Worm (Caenorhabditis elegans) whole organism, L2 larva: ENCODE measurements around the gene F02C12.2.

Source experiments
- C34F6.9 ChIP-seq: fragments of 150-350 bp; optimal IDR thresholded peaks from 2 replicates; lab custom pipeline; 2014; ENCODE audit warnings: missing biosample characterization, missing genetic modification characterization
- F13H6.1 ChIP-seq: sonication (generic microtip); optimal IDR thresholded peaks from 2 replicates; lab custom pipeline; 2016; ENCODE audit warnings: missing genetic modification characterization, missing compliant biosample characterization
- Y55F3AM.14 ChIP-seq: fragments of 200-800 bp; sonication (Bioruptor generic); optimal IDR thresholded peaks from 2 replicates; lab custom pipeline; 2018; ENCODE audit warnings: mild to moderate bottlenecking, missing genetic modification characterization, missing compliant biosample characterization
- ZK546.5 ChIP-seq: sonication (generic microtip); optimal IDR thresholded peaks from 2 replicates; lab custom pipeline; 2017; ENCODE audit warnings: missing biosample characterization, missing genetic modification characterization
- alr-1 ChIP-seq: fragments of 150-350 bp; optimal IDR thresholded peaks from 2 replicates; lab custom pipeline; 2014; ENCODE audit warnings: missing biosample characterization, missing genetic modification characterization
- aly-2 ChIP-seq: fragments of 150-350 bp; optimal IDR thresholded peaks from 2 replicates; lab custom pipeline; 2014; ENCODE audit warnings: missing biosample characterization, missing genetic modification characterization
- ama-1 ChIP-seq: fragments of 150-350 bp; optimal IDR thresholded peaks from 2 replicates; lab custom pipeline; 2018; ENCODE audit warnings: inconsistent platforms
- blmp-1 ChIP-seq: sonication (generic microtip); optimal IDR thresholded peaks from 2 replicates; lab custom pipeline; 2017; ENCODE audit warnings: missing genetic modification characterization, mild to moderate bottlenecking, missing compliant biosample characterization, antibody characterized with exemption, moderate library complexity; ENCODE audit not compliant: insufficient read depth
- ceh-16 ChIP-seq: fragments of 150-350 bp; optimal IDR thresholded peaks from 2 replicates; lab custom pipeline; 2014; ENCODE audit warnings: missing biosample characterization, missing genetic modification characterization
- ceh-82 ChIP-seq: fragments of 150-350 bp; optimal IDR thresholded peaks from 2 replicates; lab custom pipeline; 2014; ENCODE audit warnings: missing biosample characterization, missing genetic modification characterization
- crh-2 ChIP-seq: sonication (generic microtip); optimal IDR thresholded peaks from 2 replicates; lab custom pipeline; 2017; ENCODE audit warnings: missing biosample characterization, missing genetic modification characterization
- dmd-4 ChIP-seq: sonication (generic microtip); optimal IDR thresholded peaks from 2 replicates; lab custom pipeline; 2017; ENCODE audit warnings: missing biosample characterization, missing genetic modification characterization
- egl-27 ChIP-seq: sonication (generic microtip); optimal IDR thresholded peaks from 3 replicates; lab custom pipeline; 2017; ENCODE audit warnings: missing biosample characterization, missing genetic modification reagents, missing genetic modification characterization
- elt-1 ChIP-seq: fragments of 150-350 bp; optimal IDR thresholded peaks from 2 replicates; lab custom pipeline; 2014; ENCODE audit warnings: missing biosample characterization, missing genetic modification characterization
- elt-3 ChIP-seq: sonication (generic microtip); optimal IDR thresholded peaks from 2 replicates; lab custom pipeline; 2017; ENCODE audit warnings: missing biosample characterization, missing genetic modification characterization
- fos-1 ChIP-seq: fragments of 150-350 bp; optimal IDR thresholded peaks from 2 replicates; lab custom pipeline; 2014; ENCODE audit warnings: missing biosample characterization, missing genetic modification characterization
- gmeb-1 ChIP-seq: fragments of 150-350 bp; optimal IDR thresholded peaks from 2 replicates; lab custom pipeline; 2014; ENCODE audit warnings: missing biosample characterization, missing genetic modification characterization
- lin-11 ChIP-seq: fragments of 150-350 bp; sonication (generic microtip); optimal IDR thresholded peaks from 2 replicates; lab custom pipeline; 2014; ENCODE audit warnings: missing biosample characterization, missing genetic modification characterization, inconsistent platforms, mixed read lengths
- lin-13 ChIP-seq: fragments of 150-350 bp; optimal IDR thresholded peaks from 2 replicates; lab custom pipeline; 2014; ENCODE audit warnings: missing biosample characterization, missing genetic modification reagents, missing genetic modification characterization
- lin-39 ChIP-seq: fragments of 150-350 bp; optimal IDR thresholded peaks from 2 replicates; lab custom pipeline; 2014; ENCODE audit warnings: missing biosample characterization, missing genetic modification reagents, missing genetic modification characterization
- lsy-2 ChIP-seq, 2 experiments: fragments of 150-350 bp in 1 of 2; sonication (generic microtip) in 1 of 2; optimal IDR thresholded peaks; 2 replicates each; lab custom pipeline; 2014 to 2017; ENCODE audit warnings: missing biosample characterization in 2 of 2, missing genetic modification characterization in 2 of 2
- mab-5 ChIP-seq: fragments of 150-350 bp; optimal IDR thresholded peaks from 2 replicates; lab custom pipeline; 2014; ENCODE audit warnings: missing biosample characterization, missing genetic modification characterization
- mbf-1 ChIP-seq: sonication (generic microtip); optimal IDR thresholded peaks from 2 replicates; lab custom pipeline; 2017; ENCODE audit warnings: missing biosample characterization, missing genetic modification characterization
- mdl-1 ChIP-seq, 2 experiments: fragments of 150-350 bp in 1 of 2; sonication (generic microtip) in 1 of 2; optimal IDR thresholded peaks; 2 replicates each; lab custom pipeline; 2017; ENCODE audit warnings: missing biosample characterization in 2 of 2, missing genetic modification characterization in 2 of 2
- nhr-10 ChIP-seq: sonication (generic microtip); optimal IDR thresholded peaks from 2 replicates; lab custom pipeline; 2017; ENCODE audit warnings: missing biosample characterization, missing genetic modification characterization
- nhr-11 ChIP-seq: fragments of 150-350 bp; optimal IDR thresholded peaks from 2 replicates; lab custom pipeline; 2014; ENCODE audit warnings: missing biosample characterization, missing genetic modification characterization
- nhr-12 ChIP-seq: fragments of 150-350 bp; optimal IDR thresholded peaks from 2 replicates; lab custom pipeline; 2014; ENCODE audit warnings: missing biosample characterization, missing genetic modification characterization
- nhr-129 ChIP-seq: fragments of 150-350 bp; optimal IDR thresholded peaks from 2 replicates; lab custom pipeline; 2014; ENCODE audit warnings: missing biosample characterization, missing genetic modification characterization
- nhr-21 ChIP-seq: fragments of 150-350 bp; optimal IDR thresholded peaks from 2 replicates; lab custom pipeline; 2014; ENCODE audit warnings: missing biosample characterization, missing genetic modification characterization
- nhr-23 ChIP-seq: fragments of 150-350 bp; optimal IDR thresholded peaks from 2 replicates; lab custom pipeline; 2014; ENCODE audit warnings: missing biosample characterization, missing genetic modification reagents, missing genetic modification characterization
- nhr-237 ChIP-seq: fragments of 150-350 bp; optimal IDR thresholded peaks from 2 replicates; lab custom pipeline; 2014; ENCODE audit warnings: missing biosample characterization, missing genetic modification characterization
- nhr-25 ChIP-seq: fragments of 150-350 bp; sonication (generic microtip); optimal IDR thresholded peaks from 3 replicates; lab custom pipeline; 2014; ENCODE audit warnings: missing biosample characterization, missing genetic modification characterization
- nhr-6 ChIP-seq: fragments of 150-350 bp; optimal IDR thresholded peaks from 2 replicates; lab custom pipeline; 2014; ENCODE audit warnings: missing biosample characterization, missing genetic modification characterization
- nhr-77 ChIP-seq: fragments of 150-350 bp; optimal IDR thresholded peaks from 2 replicates; lab custom pipeline; 2014; ENCODE audit warnings: missing biosample characterization, missing genetic modification characterization
- peb-1 ChIP-seq: fragments of 150-350 bp; optimal IDR thresholded peaks from 2 replicates; lab custom pipeline; 2014; ENCODE audit warnings: missing biosample characterization, missing genetic modification characterization
- sem-4 ChIP-seq: fragments of 150-350 bp; optimal IDR thresholded peaks from 2 replicates; lab custom pipeline; 2014; ENCODE audit warnings: missing biosample characterization, missing genetic modification reagents, missing genetic modification characterization
- skn-1 ChIP-seq: sonication (generic microtip); optimal IDR thresholded peaks from 2 replicates; lab custom pipeline; 2017; ENCODE audit warnings: missing biosample characterization, missing genetic modification characterization
- sma-3 ChIP-seq: sonication (generic microtip); optimal IDR thresholded peaks from 2 replicates; lab custom pipeline; 2016; ENCODE audit warnings: missing genetic modification reagents, missing genetic modification characterization, missing compliant biosample characterization
- sma-9 ChIP-seq, 2 experiments: fragments of 150-350 bp in 1 of 2; sonication (generic microtip) in 1 of 2; optimal IDR thresholded peaks; 2 replicates each; lab custom pipeline; 2014 to 2016; ENCODE audit warnings: missing genetic modification characterization in 2 of 2, mild to moderate bottlenecking in 1 of 2, missing biosample characterization in 1 of 2, missing compliant biosample characterization in 1 of 2, missing genetic modification reagents in 1 of 2, moderate library complexity in 1 of 2
- unc-39 ChIP-seq: fragments of 150-350 bp; optimal IDR thresholded peaks from 2 replicates; lab custom pipeline; 2014; ENCODE audit warnings: missing biosample characterization, missing genetic modification characterization
- unc-55 ChIP-seq: fragments of 150-350 bp; sonication (generic microtip); optimal IDR thresholded peaks from 3 replicates; lab custom pipeline; 2014; ENCODE audit warnings: missing biosample characterization, missing genetic modification reagents, missing genetic modification characterization
- unc-62 ChIP-seq: fragments of 150-350 bp; optimal IDR thresholded peaks from 2 replicates; lab custom pipeline; 2014; ENCODE audit warnings: missing biosample characterization, missing genetic modification reagents, missing genetic modification characterization
- zag-1 ChIP-seq: fragments of 150-350 bp; optimal IDR thresholded peaks from 2 replicates; lab custom pipeline; 2014; ENCODE audit warnings: missing biosample characterization, missing genetic modification characterization
- ztf-1 ChIP-seq: fragments of 200-800 bp; sonication (Bioruptor generic); conservative IDR thresholded peaks from 2 replicates; pipeline ENCODE4 v1.3.6; 2022; ENCODE audit warnings: missing genetic modification characterization, missing compliant biosample characterization
- ztf-11 ChIP-seq: sonication (generic microtip); optimal IDR thresholded peaks from 2 replicates; lab custom pipeline; 2017; ENCODE audit warnings: missing biosample characterization, missing genetic modification characterization
- ztf-4 ChIP-seq: fragments of 150-350 bp; optimal IDR thresholded peaks from 2 replicates; lab custom pipeline; 2014; ENCODE audit warnings: missing biosample characterization, missing genetic modification characterization

The F02C12.2 gene

ce11 chrX:13349230-13350122 lies 49.6 kb downstream of the F02C12.2 start:
- TF ChIP-seq unc-62 (GFP tag; lab: Kevin White, UChicago) = peak; percentile 17
- TF ChIP-seq ama-1 (lab: Kevin White, UChicago) = peak; percentile 88
- peak; percentile 71 for TF ChIP-seq lin-13 (GFP tag; lab: Kevin White, UChicago)
- no peak for TF ChIP-seq lin-39 (tag; lab: Kevin White, UChicago)
- TF ChIP-seq F13H6.1 (tag; lab: Kevin White, UChicago) = peak; percentile 37
- peak; percentile 71 for TF ChIP-seq Y55F3AM.14 (GFP tag; lab: Kevin White, UChicago)
- TF ChIP-seq ZK546.5 = no peak
- TF ChIP-seq lsy-2 (tag; optimal IDR thresholded peaks at IDR 0.05; lab: Kevin White, UChicago) = peak in 1 of 2 experiments; percentile 66
- peak; percentile 84 for TF ChIP-seq nhr-21 (tag; lab: Kevin White, UChicago)
- TF ChIP-seq ztf-1 (GFP tag; lab: Robert Waterston, UW) = 0 out of 2 replicates have a peak, but pooled peaks have one; percentile 28
- TF ChIP-seq crh-2 = peak; percentile 72
- TF ChIP-seq elt-3 = no peak
- TF ChIP-seq ztf-4 = peak; percentile 71
- no peak for TF ChIP-seq ceh-82 (tag; lab: Kevin White, UChicago)
- no peak for TF ChIP-seq unc-55 (GFP tag; lab: Kevin White, UChicago)
- peak; percentile 21 for TF ChIP-seq sem-4 (tag; lab: Kevin White, UChicago)
- peak; percentile 63 for TF ChIP-seq nhr-11 (tag; lab: Kevin White, UChicago)
- peak; percentile 62 for TF ChIP-seq nhr-25
- TF ChIP-seq sma-3 = peak; percentile 73
- peak; percentile 52 for TF ChIP-seq sma-9 (GFP tag; optimal IDR thresholded peaks at IDR 0.05; lab: Kevin White, UChicago)
- TF ChIP-seq sma-9 (tag; optimal IDR thresholded peaks at IDR 0.05; lab: Kevin White, UChicago) = no peak
- no peak for TF ChIP-seq ztf-11

- TF ChIP-seq crh-2 (peak; percentile 93), nhr-25 (no peak), ama-1 (lab: Kevin White, UChicago) (no peak), lin-13 (GFP tag; lab: Kevin White, UChicago) (no peak), elt-3 (no peak), ceh-16 (tag; lab: Kevin White, UChicago) (no peak), sem-4 (tag; lab: Kevin White, UChicago) (no peak), nhr-11 (tag; lab: Kevin White, UChicago) (no peak), C34F6.9 (tag; lab: Kevin White, UChicago) (peak; percentile 55), nhr-237 (tag; lab: Kevin White, UChicago) (no peak), ztf-1 (GFP tag; lab: Robert Waterston, UW) (no peak), fos-1 (peak; percentile 33), lsy-2 (tag; optimal IDR thresholded peaks at IDR 0.05; lab: Kevin White, UChicago) (peak in 1 of 2 experiments; percentile 73), nhr-129 (tag; lab: Kevin White, UChicago) (peak; percentile 96), gmeb-1 (tag; lab: Kevin White, UChicago) (peak; percentile 51), elt-1 (tag; lab: Kevin White, UChicago) (no peak), mdl-1 (tag; optimal IDR thresholded peaks at IDR 0.05; lab: Kevin White, UChicago) (peak in 1 of 2 experiments; percentile 39), egl-27 (tag; lab: Kevin White, UChicago) (no peak), nhr-77 (tag; lab: Kevin White, UChicago) (no peak), aly-2 (tag; lab: Kevin White, UChicago) (no peak), unc-39 (tag; lab: Kevin White, UChicago) (no peak), peb-1 (tag; lab: Kevin White, UChicago) (no peak), mab-5 (no peak), nhr-10 (tag; lab: Kevin White, UChicago) (no peak), ZK546.5 (no peak), sma-3 (peak; percentile 86), nhr-12 (no peak), sma-9 (GFP tag; optimal IDR thresholded peaks at IDR 0.05; lab: Kevin White, UChicago) (peak; percentile 95), sma-9 (tag; optimal IDR thresholded peaks at IDR 0.05; lab: Kevin White, UChicago) (no peak), nhr-21 (tag; lab: Kevin White, UChicago) (peak; percentile 94), lin-11 (no peak), alr-1 (tag; lab: Kevin White, UChicago) (no peak), ztf-11 (no peak), blmp-1 (peak; percentile 72), ztf-4 (peak; percentile 32), dmd-4 (no peak), unc-55 (GFP tag; lab: Kevin White, UChicago) (no peak), zag-1 (tag; lab: Kevin White, UChicago) (no peak), nhr-23 (tag; lab: Kevin White, UChicago) (no peak), lin-39 (tag; lab: Kevin White, UChicago) (no peak), skn-1 (tag; lab: Kevin White, UChicago) (peak; percentile 26), nhr-6 (tag; lab: Kevin White, UChicago) (peak; percentile 79), mbf-1 (tag; lab: Kevin White, UChicago) (no peak), Y55F3AM.14 (GFP tag; lab: Kevin White, UChicago) (no peak), ceh-82 (tag; lab: Kevin White, UChicago) (no peak), unc-62 (GFP tag; lab: Kevin White, UChicago) (no peak), F13H6.1 (tag; lab: Kevin White, UChicago) (peak; percentile 46)
Observed at ce11 chrX:13348417-13348816, 50.7 kb downstream of the F02C12.2 start.
